Fruit fly (Drosophila melanogaster) whole organism, prepupa: Measurements from ENCODE around the gene Hecw.

ENCODE experiments used
- Blimp-1 ChIP-seq: fragments of 200-800 bp; sonication (Bioruptor generic); optimal IDR thresholded peaks from 3 replicates; lab custom pipeline; 2017; ENCODE audit warnings: missing biosample characterization, missing genetic modification characterization, mild to moderate bottlenecking, moderate library complexity, missing genetic modification reagents
- CG10631 ChIP-seq: fragments of 200-800 bp; sonication (Bioruptor generic); optimal IDR thresholded peaks from 2 replicates; lab custom pipeline; 2016; ENCODE audit warnings: missing biosample characterization, missing genetic modification characterization
- CG10669 ChIP-seq: fragments of 200-800 bp; sonication (Bioruptor generic); optimal IDR thresholded peaks from 3 replicates; lab custom pipeline; 2018; ENCODE audit warnings: missing biosample characterization, mild to moderate bottlenecking, missing genetic modification characterization, moderate library complexity
- CG11294 ChIP-seq: fragments of 200-800 bp; sonication (Bioruptor generic); IDR thresholded peaks from 2 replicates; pipeline ENCODE4 v1.3.6; 2022; ENCODE audit warnings: missing biosample characterization, missing genetic modification characterization
- CG11902 ChIP-seq: fragments of 200-800 bp; sonication (Bioruptor generic); optimal IDR thresholded peaks from 3 replicates; lab custom pipeline; 2016; ENCODE audit warnings: missing biosample characterization, missing genetic modification characterization
- CG15336 ChIP-seq: fragments of 200-800 bp; sonication (Bioruptor generic); IDR thresholded peaks from 2 replicates; pipeline ENCODE4 v1.3.6; 2022; ENCODE audit warnings: missing biosample characterization, missing genetic modification characterization
- CG1621 ChIP-seq: fragments of 200-800 bp; sonication (Bioruptor generic); optimal IDR thresholded peaks from 3 replicates; lab custom pipeline; 2018; ENCODE audit warnings: missing biosample characterization, mild to moderate bottlenecking, missing genetic modification characterization
- CG16779 ChIP-seq: fragments of 200-800 bp; sonication (Bioruptor generic); optimal IDR thresholded peaks from 3 replicates; lab custom pipeline; 2017; ENCODE audit warnings: missing biosample characterization, mild to moderate bottlenecking, missing genetic modification characterization
- CG31627 ChIP-seq: fragments of 200-800 bp; sonication (Bioruptor generic); optimal IDR thresholded peaks from 3 replicates; lab custom pipeline; 2016; ENCODE audit warnings: missing biosample characterization, missing genetic modification characterization
- CG32006 ChIP-seq: fragments of 200-800 bp; sonication (Bioruptor generic); optimal IDR thresholded peaks from 3 replicates; lab custom pipeline; 2017; ENCODE audit warnings: missing biosample characterization, mild to moderate bottlenecking, missing genetic modification characterization
- CG34406 ChIP-seq: fragments of 200-800 bp; sonication (Bioruptor generic); optimal IDR thresholded peaks from 3 replicates; lab custom pipeline; 2016; ENCODE audit warnings: missing biosample characterization, missing genetic modification characterization
- CG3919 ChIP-seq: fragments of 200-800 bp; sonication (Bioruptor generic); optimal IDR thresholded peaks from 3 replicates; lab custom pipeline; 2016; ENCODE audit warnings: missing biosample characterization, missing genetic modification characterization
- CG6163 ChIP-seq: fragments of 200-800 bp; sonication (Bioruptor generic); IDR thresholded peaks from 3 replicates; pipeline ENCODE4 v1.3.6; 2022; ENCODE audit warnings: missing biosample characterization, missing genetic modification characterization
- CG6276 ChIP-seq: fragments of 200-800 bp; sonication (Bioruptor generic); optimal IDR thresholded peaks from 2 replicates; lab custom pipeline; 2017; ENCODE audit warnings: missing biosample characterization, mild to moderate bottlenecking, missing genetic modification characterization
- CG6808 ChIP-seq: fragments of 200-800 bp; sonication (Bioruptor generic); optimal IDR thresholded peaks from 3 replicates; lab custom pipeline; 2017; ENCODE audit warnings: missing biosample characterization, missing genetic modification characterization, mild to moderate bottlenecking, moderate library complexity, missing genetic modification reagents
- CG6854 ChIP-seq: fragments of 200-800 bp; sonication (Bioruptor generic); optimal IDR thresholded peaks from 2 replicates; lab custom pipeline; 2017; ENCODE audit warnings: missing biosample characterization, mild to moderate bottlenecking, missing genetic modification characterization
- CG8119 ChIP-seq: fragments of 200-800 bp; sonication (Bioruptor generic); IDR thresholded peaks from 3 replicates; pipeline ENCODE4 v1.3.6; 2022; ENCODE audit warnings: missing biosample characterization, missing genetic modification characterization
- CG8319 ChIP-seq: fragments of 200-800 bp; sonication (Bioruptor generic); optimal IDR thresholded peaks from 3 replicates; lab custom pipeline; 2016; ENCODE audit warnings: missing biosample characterization, missing genetic modification characterization
- CG8632 ChIP-seq: fragments of 200-800 bp; sonication (Bioruptor generic); optimal IDR thresholded peaks from 3 replicates; lab custom pipeline; 2016; ENCODE audit warnings: missing biosample characterization, missing genetic modification characterization
- CG9139 ChIP-seq: fragments of 200-800 bp; sonication (Bioruptor generic); optimal IDR thresholded peaks from 3 replicates; lab custom pipeline; 2017; ENCODE audit warnings: missing biosample characterization, mild to moderate bottlenecking, missing genetic modification characterization
- Eip75B ChIP-seq: fragments of 200-800 bp; sonication (Bioruptor generic); optimal IDR thresholded peaks from 3 replicates; lab custom pipeline; 2016; ENCODE audit warnings: missing biosample characterization, missing genetic modification characterization
- Eip78C ChIP-seq: fragments of 200-800 bp; sonication (Bioruptor generic); peaks from one replicate; lab custom pipeline; 2016; ENCODE audit warnings: missing biosample characterization, missing genetic modification characterization
- Eip93F ChIP-seq: fragments of 200-800 bp; sonication (Bioruptor generic); optimal IDR thresholded peaks from 2 replicates; lab custom pipeline; 2016; ENCODE audit warnings: missing biosample characterization, mild to moderate bottlenecking, missing genetic modification characterization
- Ets21C ChIP-seq: fragments of 200-800 bp; sonication (Bioruptor generic); optimal IDR thresholded peaks from 3 replicates; lab custom pipeline; 2016; ENCODE audit warnings: missing biosample characterization, missing genetic modification characterization
- Gug ChIP-seq: fragments of 200-800 bp; sonication (Bioruptor generic); IDR thresholded peaks from 2 replicates; pipeline ENCODE4 v1.3.6; 2022; ENCODE audit warnings: missing biosample characterization, missing genetic modification characterization
- Hr39 ChIP-seq: fragments of 200-800 bp; sonication (Bioruptor generic); optimal IDR thresholded peaks from 2 replicates; lab custom pipeline; 2016; ENCODE audit warnings: missing biosample characterization, missing genetic modification characterization
- Hr4 ChIP-seq: fragments of 200-800 bp; sonication (Bioruptor generic); optimal IDR thresholded peaks from 3 replicates; lab custom pipeline; 2016; ENCODE audit warnings: missing biosample characterization, missing genetic modification characterization
- Lpt ChIP-seq: fragments of 200-800 bp; sonication (Bioruptor generic); optimal IDR thresholded peaks from 3 replicates; lab custom pipeline; 2016; ENCODE audit warnings: missing biosample characterization, missing genetic modification characterization
- OdsH ChIP-seq: fragments of 200-800 bp; sonication (Bioruptor generic); optimal IDR thresholded peaks from 3 replicates; lab custom pipeline; 2016; ENCODE audit warnings: missing biosample characterization, missing genetic modification characterization
- Smox ChIP-seq: fragments of 200-800 bp; sonication (Bioruptor generic); optimal IDR thresholded peaks from 3 replicates; lab custom pipeline; 2016; ENCODE audit warnings: missing biosample characterization, missing genetic modification characterization
- Sox15 ChIP-seq: fragments of 200-800 bp; sonication (Bioruptor generic); optimal IDR thresholded peaks from 3 replicates; lab custom pipeline; 2016; ENCODE audit warnings: missing biosample characterization, missing genetic modification characterization
- achi ChIP-seq: fragments of 200-800 bp; sonication (Bioruptor generic); optimal IDR thresholded peaks from 3 replicates; lab custom pipeline; 2016; ENCODE audit warnings: missing biosample characterization, missing genetic modification characterization
- acj6 ChIP-seq: fragments of 200-800 bp; sonication (Bioruptor generic); optimal IDR thresholded peaks from 3 replicates; lab custom pipeline; 2016; ENCODE audit warnings: missing biosample characterization, missing genetic modification characterization
- cyc ChIP-seq: fragments of 200-800 bp; sonication (Bioruptor generic); optimal IDR thresholded peaks from 3 replicates; lab custom pipeline; 2016; ENCODE audit warnings: missing biosample characterization, missing genetic modification characterization
- dsx ChIP-seq: fragments of 200-800 bp; optimal IDR thresholded peaks from 3 replicates; lab custom pipeline; 2019; ENCODE audit warnings: missing biosample characterization, mild to moderate bottlenecking, missing genetic modification characterization, moderate library complexity; ENCODE audit not compliant: poor library complexity, severe bottlenecking
- eg ChIP-seq: fragments of 200-800 bp; sonication (Bioruptor generic); IDR thresholded peaks from 3 replicates; pipeline ENCODE4 v1.3.6; 2022; ENCODE audit warnings: missing biosample characterization, missing genetic modification characterization
- esn ChIP-seq: fragments of 200-800 bp; sonication (Bioruptor generic); optimal IDR thresholded peaks from 2 replicates; lab custom pipeline; 2016; ENCODE audit warnings: missing biosample characterization, mild to moderate bottlenecking, missing genetic modification characterization, moderate library complexity
- fd59A ChIP-seq: fragments of 200-800 bp; sonication (Bioruptor generic); optimal IDR thresholded peaks from 2 replicates; lab custom pipeline; 2017; ENCODE audit warnings: missing biosample characterization, mild to moderate bottlenecking, missing genetic modification characterization, missing genetic modification reagents
- fd85E ChIP-seq: fragments of 200-800 bp; sonication (Bioruptor generic); optimal IDR thresholded peaks from 3 replicates; lab custom pipeline; 2016; ENCODE audit warnings: missing biosample characterization, missing genetic modification characterization
- net ChIP-seq: fragments of 200-800 bp; sonication (Bioruptor generic); optimal IDR thresholded peaks from 3 replicates; lab custom pipeline; 2016; ENCODE audit warnings: missing biosample characterization, missing genetic modification characterization
- pdm3 ChIP-seq: fragments of 200-800 bp; sonication (Bioruptor generic); optimal IDR thresholded peaks from 3 replicates; lab custom pipeline; 2016; ENCODE audit warnings: missing biosample characterization, missing genetic modification characterization
- salr ChIP-seq, 2 experiments: fragments of 200-800 bp; sonication (Bioruptor generic); optimal IDR thresholded peaks; 3 replicates each; lab custom pipeline; 2016 to 2018; ENCODE audit warnings: missing biosample characterization in 2 of 2, missing genetic modification characterization in 2 of 2, mild to moderate bottlenecking in 1 of 2
- ss ChIP-seq, 2 experiments: fragments of 200-800 bp; sonication (Bioruptor generic); optimal IDR thresholded peaks; 2 replicates in 1 of 2; 3 replicates in 1 of 2; lab custom pipeline; 2017 to 2018; ENCODE audit warnings: mild to moderate bottlenecking in 2 of 2, missing biosample characterization in 2 of 2, missing genetic modification characterization in 2 of 2, moderate library complexity in 1 of 2
- svp ChIP-seq: fragments of 200-800 bp; sonication (Bioruptor generic); peaks from one replicate; lab custom pipeline; 2016; ENCODE audit warnings: missing biosample characterization, missing genetic modification characterization
- topi ChIP-seq: fragments of 200-800 bp; sonication (Bioruptor generic); optimal IDR thresholded peaks from 3 replicates; lab custom pipeline; 2016; ENCODE audit warnings: missing biosample characterization, missing genetic modification characterization

Hecw gene

dm6 chrX:9636835-9637234, 28.1 kb downstream of the Hecw start (continued):
- TF ChIP-seq CG8319 (GFP tag; lab: Kevin White, UChicago) (no peak), acj6 (GFP tag; lab: Kevin White, UChicago) (no peak)

DNA sequence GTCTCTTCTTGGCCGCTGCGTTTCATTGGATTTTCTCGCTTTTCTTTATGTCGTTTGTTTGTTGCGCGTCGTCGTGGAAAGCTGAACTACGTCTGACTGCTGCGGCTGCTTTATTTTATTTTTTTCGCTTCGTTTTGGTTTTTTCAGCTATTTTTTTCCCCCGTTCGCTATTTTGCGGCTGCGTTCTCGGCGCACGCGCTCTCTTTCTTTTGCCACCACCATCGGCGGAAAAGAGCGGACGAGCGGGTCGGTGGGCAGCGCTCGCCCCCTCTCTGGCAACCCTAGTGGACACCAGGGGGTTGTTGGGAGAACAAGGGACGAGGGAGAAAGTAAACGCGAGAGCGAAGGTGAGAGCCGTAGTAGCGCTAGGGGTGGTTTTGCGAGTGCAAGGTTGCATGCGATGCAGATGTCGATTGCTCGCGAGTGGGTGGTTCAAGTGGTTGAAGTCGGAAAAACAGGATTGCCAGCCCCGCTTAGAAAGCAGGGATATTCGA, 30.2 kb downstream of the Hecw start:
- peak; percentile 61; the same call in 2 of the 3 replicates for TF ChIP-seq eg (GFP tag; lab: Robert Waterston, UW)
- no peak for TF ChIP-seq CG32006 (GFP tag; lab: Kevin White, UChicago)
- no peak for TF ChIP-seq topi (GFP tag; lab: Kevin White, UChicago)
- no peak for TF ChIP-seq CG34406
- TF ChIP-seq CG10631 (GFP tag; lab: Kevin White, UChicago): no peak
- TF ChIP-seq CG15336 (GFP tag; lab: Robert Waterston, UW): peak; percentile 19; the same call in 1 of the 2 replicates
- no peak for TF ChIP-seq Hr39 (GFP tag; lab: Kevin White, UChicago)
- TF ChIP-seq dsx: no peak
- TF ChIP-seq fd59A (GFP tag; lab: Kevin White, UChicago): no peak
- no peak for TF ChIP-seq Blimp-1 (GFP tag; lab: Kevin White, UChicago)
- TF ChIP-seq CG6276 (GFP tag; lab: Kevin White, UChicago): peak; percentile 53
- no peak for TF ChIP-seq Sox15 (GFP tag; lab: Kevin White, UChicago)
- no peak for TF ChIP-seq svp (GFP tag; lab: Kevin White, UChicago)
- TF ChIP-seq salr (GFP tag; optimal IDR thresholded peaks at IDR 0.05; lab: Kevin White, UChicago): peak in 1 of 2 experiments; percentile 4
- peak; percentile 54; the same call in 2 of the 3 replicates for TF ChIP-seq CG8119 (GFP tag; lab: Robert Waterston, UW)
- no peak for TF ChIP-seq achi (GFP tag; lab: Kevin White, UChicago)
- TF ChIP-seq acj6 (GFP tag; lab: Kevin White, UChicago): no peak
- no peak for TF ChIP-seq Smox (GFP tag; lab: Kevin White, UChicago)
- no peak for TF ChIP-seq Ets21C (GFP tag; lab: Kevin White, UChicago)
- no peak for TF ChIP-seq OdsH (GFP tag; lab: Kevin White, UChicago)
- no peak for TF ChIP-seq CG6163 (GFP tag; lab: Robert Waterston, UW)
- TF ChIP-seq, all 60 proteins: peak for 5

DNA sequence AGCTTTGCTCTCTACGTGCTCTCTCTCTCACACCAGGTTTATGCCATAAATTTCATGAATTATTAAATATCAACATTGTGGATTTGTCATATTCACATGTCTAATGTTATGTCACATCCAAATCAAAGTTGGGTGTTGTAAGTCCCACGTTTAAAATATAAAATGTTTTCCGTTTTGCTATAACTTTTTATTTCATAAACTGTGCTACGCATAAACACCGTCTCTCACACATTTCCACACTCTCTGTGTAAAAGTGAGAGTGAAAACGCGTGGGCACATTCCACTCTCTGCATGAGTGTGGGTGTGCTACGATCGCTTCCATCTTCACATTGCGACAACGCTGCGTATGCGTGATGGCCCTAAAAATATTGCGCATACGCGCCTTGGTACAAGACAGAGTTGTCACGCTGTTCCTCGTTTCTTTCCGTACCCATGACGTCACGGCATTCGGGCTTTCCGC, 32.0 kb downstream of the Hecw start:
- peak; percentile 97 for TF ChIP-seq CG6163 (GFP tag; lab: Robert Waterston, UW)
- TF ChIP-seq fd59A (GFP tag; lab: Kevin White, UChicago): peak; percentile 76
- peak; percentile 86 for TF ChIP-seq CG8632 (GFP tag; lab: Kevin White, UChicago)
- peak; percentile 84 for TF ChIP-seq Eip93F (GFP tag; lab: Kevin White, UChicago)
- peak; percentile 94 for TF ChIP-seq Lpt (GFP tag; lab: Kevin White, UChicago)
- TF ChIP-seq Ets21C (GFP tag; lab: Kevin White, UChicago): peak; percentile 85
- peak; percentile 84 for TF ChIP-seq cyc
- TF ChIP-seq fd85E (GFP tag; lab: Kevin White, UChicago): peak; percentile 62
- peak; percentile 86 for TF ChIP-seq CG9139 (GFP tag; lab: Kevin White, UChicago)
- TF ChIP-seq achi (GFP tag; lab: Kevin White, UChicago): peak; percentile 87
- peak; percentile 94 for TF ChIP-seq svp (GFP tag; lab: Kevin White, UChicago)
- TF ChIP-seq Gug (GFP tag; lab: Robert Waterston, UW): peak; percentile 90
- TF ChIP-seq CG10669 (GFP tag; lab: Kevin White, UChicago): peak; percentile 85
- peak; percentile 96 for TF ChIP-seq CG6276 (GFP tag; lab: Kevin White, UChicago)
- TF ChIP-seq salr (GFP tag; optimal IDR thresholded peaks at IDR 0.05; lab: Kevin White, UChicago): peak; percentile 70 to 81
- peak; percentile 92 for TF ChIP-seq Eip75B
- peak; percentile 90 for TF ChIP-seq OdsH (GFP tag; lab: Kevin White, UChicago)
- TF ChIP-seq Hr39 (GFP tag; lab: Kevin White, UChicago): peak; percentile 85
- TF ChIP-seq ss (GFP tag; optimal IDR thresholded peaks at IDR 0.05; lab: Kevin White, UChicago): peak; percentile 74 to 87
- peak; percentile 82 for TF ChIP-seq CG6808 (GFP tag; lab: Kevin White, UChicago)
- peak; percentile 94 for TF ChIP-seq pdm3 (GFP tag; lab: Kevin White, UChicago)
- TF ChIP-seq CG8119 (GFP tag; lab: Robert Waterston, UW): peak; percentile 96
- peak; percentile 92 for TF ChIP-seq CG16779
- TF ChIP-seq Eip78C (GFP tag; lab: Kevin White, UChicago): peak; percentile 98
- peak; percentile 98 for TF ChIP-seq CG15336 (GFP tag; lab: Robert Waterston, UW)
- TF ChIP-seq dsx: peak; percentile 87
- peak; percentile 96 for TF ChIP-seq Hr4 (GFP tag; lab: Kevin White, UChicago)
- TF ChIP-seq esn: peak; percentile 93
- TF ChIP-seq CG11294 (GFP tag; lab: Robert Waterston, UW): peak; percentile 92
- TF ChIP-seq CG32006 (GFP tag; lab: Kevin White, UChicago): peak; percentile 95
- peak; percentile 76 for TF ChIP-seq CG11902 (GFP tag; lab: Kevin White, UChicago)
- TF ChIP-seq CG31627 (GFP tag; lab: Kevin White, UChicago): peak; percentile 89
- TF ChIP-seq CG6854 (GFP tag; lab: Kevin White, UChicago): peak; percentile 75
- TF ChIP-seq net: peak; percentile 94
- peak; percentile 84 for TF ChIP-seq CG1621 (tag; lab: Kevin White, UChicago)
- peak; percentile 93 for TF ChIP-seq CG3919 (GFP tag; lab: Kevin White, UChicago)
